Worm (Caenorhabditis elegans) whole organism, L1 larva: ENCODE data around the gene bath-46.

ENCODE experiments used
- C04F5.9 ChIP-seq: sonication (generic microtip); optimal IDR thresholded peaks from 2 replicates; lab custom pipeline; 2016; ENCODE audit warnings: missing genetic modification characterization, missing compliant biosample characterization
- alr-1 ChIP-seq: fragments of 200-800 bp; sonication (Bioruptor generic); optimal IDR thresholded peaks from 2 replicates; lab custom pipeline; 2018; ENCODE audit warnings: borderline replicate concordance, mild to moderate bottlenecking, missing genetic modification characterization, missing compliant biosample characterization
- ama-1 ChIP-seq: fragments of 150-350 bp; optimal IDR thresholded peaks from 2 replicates; lab custom pipeline; 2014
- ceh-90 ChIP-seq: sonication (generic microtip); optimal IDR thresholded peaks from 2 replicates; lab custom pipeline; 2016; ENCODE audit warnings: missing genetic modification characterization, missing compliant biosample characterization
- ces-1 ChIP-seq: fragments of 150-350 bp; optimal IDR thresholded peaks from 2 replicates; lab custom pipeline; 2014; ENCODE audit warnings: missing biosample characterization, missing genetic modification reagents, missing genetic modification characterization
- dsc-1 ChIP-seq: sonication (generic microtip); optimal IDR thresholded peaks from 2 replicates; lab custom pipeline; 2016; ENCODE audit warnings: mild to moderate bottlenecking, missing genetic modification characterization, missing compliant biosample characterization
- elt-2 ChIP-seq: sonication (generic microtip); optimal IDR thresholded peaks from 2 replicates; lab custom pipeline; 2016; ENCODE audit warnings: missing genetic modification characterization, mild to moderate bottlenecking, inconsistent platforms, missing compliant biosample characterization, missing genetic modification reagents
- fos-1 ChIP-seq: fragments of 150-350 bp; optimal IDR thresholded peaks from 2 replicates; lab custom pipeline; 2014; ENCODE audit warnings: missing biosample characterization, missing genetic modification characterization
- hlh-17 ChIP-seq: fragments of 200-800 bp; sonication (Bioruptor generic); optimal IDR thresholded peaks from 2 replicates; lab custom pipeline; 2018; ENCODE audit warnings: missing genetic modification characterization, mild to moderate bottlenecking, missing compliant biosample characterization, moderate library complexity, borderline replicate concordance
- hpl-2 ChIP-seq: fragments of 150-350 bp; optimal IDR thresholded peaks from 2 replicates; lab custom pipeline; 2014; ENCODE audit warnings: missing biosample characterization, missing genetic modification reagents, missing genetic modification characterization
- irx-1 ChIP-seq: sonication (generic microtip); optimal IDR thresholded peaks from 2 replicates; lab custom pipeline; 2016; ENCODE audit warnings: missing genetic modification characterization, missing compliant biosample characterization
- lin-14 ChIP-seq: fragments of 200-800 bp; sonication (Bioruptor generic); optimal IDR thresholded peaks from 2 replicates; lab custom pipeline; 2018; ENCODE audit warnings: mild to moderate bottlenecking, missing genetic modification characterization, moderate library complexity, missing compliant biosample characterization
- lin-35 ChIP-seq, 2 experiments: fragments of 150-350 bp; optimal IDR thresholded peaks; 2 replicates each; lab custom pipeline; 2014; ENCODE audit warnings: missing biosample characterization in 2 of 2, missing genetic modification characterization in 2 of 2, missing genetic modification reagents in 2 of 2
- mep-1 ChIP-seq: fragments of 150-350 bp; optimal IDR thresholded peaks from 2 replicates; lab custom pipeline; 2014; ENCODE audit warnings: missing biosample characterization, missing genetic modification characterization
- nhr-11 ChIP-seq: fragments of 150-350 bp; optimal IDR thresholded peaks from 2 replicates; lab custom pipeline; 2014; ENCODE audit warnings: missing biosample characterization, missing genetic modification characterization
- nhr-20 ChIP-seq: sonication (generic microtip); optimal IDR thresholded peaks from 2 replicates; lab custom pipeline; 2016; ENCODE audit warnings: mild to moderate bottlenecking, missing genetic modification characterization, missing compliant biosample characterization
- nhr-237 ChIP-seq: fragments of 150-350 bp; optimal IDR thresholded peaks from 2 replicates; lab custom pipeline; 2014; ENCODE audit warnings: missing biosample characterization, missing genetic modification characterization
- nhr-28 ChIP-seq: fragments of 150-350 bp; optimal IDR thresholded peaks from 2 replicates; lab custom pipeline; 2014; ENCODE audit warnings: missing biosample characterization, missing genetic modification characterization
- nhr-47 ChIP-seq: sonication (generic microtip); optimal IDR thresholded peaks from 2 replicates; lab custom pipeline; 2016; ENCODE audit warnings: mild to moderate bottlenecking, missing genetic modification characterization, moderate library complexity, missing compliant biosample characterization
- nhr-76 ChIP-seq: sonication (generic microtip); optimal IDR thresholded peaks from 2 replicates; lab custom pipeline; 2017; ENCODE audit warnings: missing biosample characterization, missing genetic modification characterization
- nhr-77 ChIP-seq: fragments of 150-350 bp; optimal IDR thresholded peaks from 2 replicates; lab custom pipeline; 2014; ENCODE audit warnings: missing biosample characterization, missing genetic modification characterization
- nhr-85 ChIP-seq: sonication (generic microtip); peaks from one replicate; lab custom pipeline; 2016; ENCODE audit warnings: missing genetic modification characterization, inconsistent platforms, missing compliant biosample characterization
- nhr-90 ChIP-seq: sonication (generic microtip); optimal IDR thresholded peaks from 2 replicates; lab custom pipeline; 2016; ENCODE audit warnings: mild to moderate bottlenecking, missing genetic modification characterization, missing compliant biosample characterization; ENCODE audit not compliant: poor library complexity
- pqm-1 ChIP-seq: sonication (generic microtip); optimal IDR thresholded peaks from 3 replicates; lab custom pipeline; 2017; ENCODE audit warnings: missing biosample characterization, missing genetic modification characterization
- snu-23 ChIP-seq: sonication (generic microtip); optimal IDR thresholded peaks from 2 replicates; lab custom pipeline; 2016; ENCODE audit warnings: missing genetic modification characterization, missing compliant biosample characterization
- sptf-1 ChIP-seq: fragments of 150-350 bp; optimal IDR thresholded peaks from 2 replicates; lab custom pipeline; 2014; ENCODE audit warnings: missing biosample characterization, missing genetic modification characterization
- sup-37 ChIP-seq: fragments of 200-800 bp; sonication (Bioruptor generic); optimal IDR thresholded peaks from 2 replicates; lab custom pipeline; 2018; ENCODE audit warnings: mild to moderate bottlenecking, missing genetic modification characterization, missing compliant biosample characterization
- swsn-7 ChIP-seq: sonication (generic microtip); optimal IDR thresholded peaks from 2 replicates; lab custom pipeline; 2016; ENCODE audit warnings: missing genetic modification characterization, missing compliant biosample characterization
- tbx-2 ChIP-seq: sonication (generic microtip); optimal IDR thresholded peaks from 2 replicates; lab custom pipeline; 2016; ENCODE audit warnings: missing genetic modification characterization, missing compliant biosample characterization
- tlp-1 ChIP-seq: fragments of 150-350 bp; optimal IDR thresholded peaks from 2 replicates; lab custom pipeline; 2014; ENCODE audit warnings: missing biosample characterization, missing genetic modification characterization
- unc-130 ChIP-seq: fragments of 150-350 bp; optimal IDR thresholded peaks from 2 replicates; lab custom pipeline; 2017; ENCODE audit warnings: missing biosample characterization, missing genetic modification characterization, inconsistent platforms
- unc-30 ChIP-seq: sonication (generic microtip); optimal IDR thresholded peaks from 2 replicates; lab custom pipeline; 2017; ENCODE audit warnings: missing biosample characterization, missing genetic modification characterization
- unc-62 ChIP-seq: fragments of 150-350 bp; optimal IDR thresholded peaks from 2 replicates; lab custom pipeline; 2014; ENCODE audit warnings: missing biosample characterization, missing genetic modification reagents, missing genetic modification characterization
- vab-15 ChIP-seq: sonication (generic microtip); optimal IDR thresholded peaks from 2 replicates; lab custom pipeline; 2017; ENCODE audit warnings: missing genotype, mild to moderate bottlenecking, missing genetic modification characterization, missing compliant biosample characterization
- zip-4 ChIP-seq: fragments of 200-800 bp; sonication (Bioruptor generic); optimal IDR thresholded peaks from 2 replicates; lab custom pipeline; 2018; ENCODE audit warnings: mild to moderate bottlenecking, missing genetic modification characterization, moderate library complexity, missing compliant biosample characterization
- ztf-4 ChIP-seq: fragments of 150-350 bp; optimal IDR thresholded peaks from 2 replicates; lab custom pipeline; 2014; ENCODE audit warnings: missing biosample characterization, missing genetic modification characterization

bath-46 gene

ce11 chrII:1607575-1607974 is 9.9 kb downstream of the bath-46 start:
- TF ChIP-seq sup-37, result no peak
- TF ChIP-seq dsc-1 (tag; lab: Kevin White, UChicago), result no peak
- no peak for TF ChIP-seq unc-30 (tag; lab: Kevin White, UChicago)
- no peak for TF ChIP-seq fos-1 (tag; lab: Kevin White, UChicago)
- peak; percentile 64 for TF ChIP-seq elt-2 (tag; lab: Kevin White, UChicago)
- TF ChIP-seq nhr-47 (tag; lab: Kevin White, UChicago), result no peak
- TF ChIP-seq, all 84 proteins: peak for 1

- peak; percentile 82 for TF ChIP-seq elt-2 (tag; lab: Kevin White, UChicago)
- peak; percentile 4 for TF ChIP-seq tlp-1 (tag; lab: Kevin White, UChicago)
- TF ChIP-seq lin-35 (GFP tag; optimal IDR thresholded peaks at IDR 0.05; lab: Kevin White, UChicago), result peak in 1 of 2 experiments; percentile 33
- TF ChIP-seq nhr-20 (tag; lab: Kevin White, UChicago), result no peak
- TF ChIP-seq sptf-1 (tag; lab: Kevin White, UChicago), result no peak
Observed at ce11 chrII:1608915-1609314, 11.2 kb downstream of the bath-46 start.

ce11 chrII:1610630-1611029 is 12.9 kb downstream of the bath-46 start, which contains the start of gene fbxa-163:
Gene fbxa-163, minus strand, starts transcription at chrII:1610730.
- TF ChIP-seq alr-1 (tag; lab: Kevin White, UChicago), result no peak
- TF ChIP-seq irx-1 (tag; lab: Kevin White, UChicago), result no peak
- TF ChIP-seq sptf-1 (tag; lab: Kevin White, UChicago), result no peak
- no peak for TF ChIP-seq swsn-7 (tag; lab: Kevin White, UChicago)
- TF ChIP-seq nhr-76 (tag; lab: Kevin White, UChicago), result no peak
- no peak for TF ChIP-seq nhr-47 (tag; lab: Kevin White, UChicago)
- no peak for TF ChIP-seq C04F5.9 (tag; lab: Kevin White, UChicago)
- TF ChIP-seq vab-15 (tag; lab: Kevin White, UChicago), result no peak
- TF ChIP-seq nhr-11 (tag; lab: Kevin White, UChicago), result no peak
- TF ChIP-seq ztf-4 (tag; lab: Kevin White, UChicago), result no peak
- TF ChIP-seq fos-1 (tag; lab: Kevin White, UChicago), result no peak
- no peak for TF ChIP-seq nhr-28 (tag; lab: Kevin White, UChicago)

ce11 chrII:1613972-1614371 is 16.3 kb downstream of the bath-46 start, which contains the start of gene fbxa-164:
Gene fbxa-164, minus strand, starts transcription at chrII:1614072.
- TF ChIP-seq snu-23 (GFP tag; lab: Kevin White, UChicago) (no peak), tbx-2 (no peak), elt-2 (tag; lab: Kevin White, UChicago) (no peak), ces-1 (GFP tag; lab: Kevin White, UChicago) (no peak), pqm-1 (tag; lab: Kevin White, UChicago) (no peak), nhr-90 (tag; lab: Kevin White, UChicago) (no peak), nhr-237 (tag; lab: Kevin White, UChicago) (no peak)

- TF ChIP-seq hpl-2 (GFP tag; lab: Kevin White, UChicago) (no peak), nhr-85 (tag; lab: Kevin White, UChicago) (no peak), lin-14 (GFP tag; lab: Kevin White, UChicago) (no peak), ceh-90 (tag; lab: Kevin White, UChicago) (no peak), irx-1 (tag; lab: Kevin White, UChicago) (no peak), nhr-237 (tag; lab: Kevin White, UChicago) (no peak), hlh-17 (GFP tag; lab: Kevin White, UChicago) (no peak), ama-1 (lab: Kevin White, UChicago) (no peak), mep-1 (tag; lab: Kevin White, UChicago) (no peak), unc-62 (GFP tag; lab: Kevin White, UChicago) (no peak), ztf-4 (tag; lab: Kevin White, UChicago) (no peak), nhr-77 (tag; lab: Kevin White, UChicago) (no peak), zip-4 (GFP tag; lab: Kevin White, UChicago) (no peak), unc-130 (no peak)
- TF ChIP-seq, all 84 proteins: peak for 0
Observed at ce11 chrII:1616382-1616781, 18.7 kb downstream of the bath-46 start, which contains the start of gene fbxa-165. Gene fbxa-165, minus strand, starts transcription at chrII:1616482.
